Worm (Caenorhabditis elegans): Measurements from ENCODE around the gene F47B10.9.

ce11 chrX:10914421-10915277 is 768 bp upstream of the F47B10.9 start:
- TF ChIP-seq nhr-12 (tag; optimal IDR thresholded peaks at IDR 0.05) (no peak), nfya-1 (tag; optimal IDR thresholded peaks at IDR 0.05; ENCODE audit: insufficient read depth) (no peak), nhr-11 (tag; optimal IDR thresholded peaks at IDR 0.05) (no peak), snpc-4 (tag; optimal IDR thresholded peaks at IDR 0.05) (no peak)
